Worm (Caenorhabditis elegans) whole organism, L4 larva: ENCODE data around the gene spp-18.

ENCODE experiments used
- D1046.2 ChIP-seq: fragments of 200-800 bp; sonication (Bioruptor generic); IDR thresholded peaks from 2 replicates; pipeline ENCODE4 v1.3.6; 2022; ENCODE audit warnings: missing genetic modification characterization, missing compliant biosample characterization
- F44E2.7 ChIP-seq: fragments of 200-800 bp; sonication (Bioruptor generic); IDR thresholded peaks from 2 replicates; pipeline ENCODE4 v2.1.2; 2022; ENCODE audit warnings: missing genetic modification characterization, missing compliant biosample characterization
- ZK546.5 ChIP-seq, 2 experiments: sonication (generic microtip); optimal IDR thresholded peaks; 2 replicates each; lab custom pipeline; 2017; ENCODE audit warnings: missing biosample characterization in 2 of 2, missing genetic modification characterization in 2 of 2
- aly-2 ChIP-seq: sonication (generic microtip); optimal IDR thresholded peaks from 2 replicates; lab custom pipeline; 2018; ENCODE audit warnings: missing biosample characterization, missing genetic modification characterization
- ceh-32 ChIP-seq: sonication (generic microtip); optimal IDR thresholded peaks from 2 replicates; lab custom pipeline; 2016; ENCODE audit warnings: mild to moderate bottlenecking, missing genetic modification characterization, missing compliant biosample characterization; ENCODE audit not compliant: poor library complexity
- egl-27 ChIP-seq: sonication (generic microtip); optimal IDR thresholded peaks from 3 replicates; lab custom pipeline; 2017; ENCODE audit warnings: missing biosample characterization, missing genetic modification reagents, missing genetic modification characterization
- mdl-1 ChIP-seq, 2 experiments: fragments of 150-350 bp in 1 of 2; sonication (generic microtip) in 1 of 2; optimal IDR thresholded peaks; 2 replicates each; lab custom pipeline; 2014 to 2017; ENCODE audit warnings: missing biosample characterization in 2 of 2, missing genetic modification characterization in 2 of 2
- mxl-2 ChIP-seq: fragments of 200-800 bp; sonication (Bioruptor generic); conservative IDR thresholded peaks from 2 replicates; pipeline ENCODE4 v1.3.6; 2022; ENCODE audit warnings: missing genetic modification reagents, missing genetic modification characterization, missing compliant biosample characterization
- nhr-11 ChIP-seq: fragments of 150-350 bp; optimal IDR thresholded peaks from 2 replicates; lab custom pipeline; 2014; ENCODE audit warnings: missing biosample characterization, missing genetic modification characterization
- nhr-28 ChIP-seq: fragments of 150-350 bp; optimal IDR thresholded peaks from 2 replicates; lab custom pipeline; 2014; ENCODE audit warnings: missing biosample characterization, missing genetic modification characterization
- nhr-77 ChIP-seq: fragments of 150-350 bp; optimal IDR thresholded peaks from 2 replicates; lab custom pipeline; 2014; ENCODE audit warnings: missing biosample characterization, missing genetic modification characterization
- pha-4 ChIP-seq, 2 experiments: fragments of 150-350 bp in 1 of 2; fragments of 200-800 bp in 1 of 2; sonication (Bioruptor generic) in 1 of 2; IDR thresholded peaks in 1 of 2; optimal IDR thresholded peaks in 1 of 2; 2 replicates each; pipeline versions ENCODE4 v1.3.6 to Lab custom; 2014 to 2022; ENCODE audit warnings: missing genetic modification characterization in 2 of 2, missing genetic modification reagents in 2 of 2, missing biosample characterization in 1 of 2, missing compliant biosample characterization in 1 of 2
- skn-1 ChIP-seq: fragments of 150-350 bp; optimal IDR thresholded peaks from 2 replicates; lab custom pipeline; 2014; ENCODE audit warnings: missing biosample characterization, missing genetic modification characterization

- no peak for TF ChIP-seq skn-1 (tag; lab: Kevin White, UChicago)
- TF ChIP-seq ceh-32 = no peak
- TF ChIP-seq nhr-11 (tag; lab: Kevin White, UChicago) = no peak
- TF ChIP-seq mdl-1 (tag; optimal IDR thresholded peaks at IDR 0.05; lab: Kevin White, UChicago) = no peak
- TF ChIP-seq mxl-2 (GFP tag; lab: Robert Waterston, UW) = no peak
- TF ChIP-seq aly-2 (tag; lab: Kevin White, UChicago) = no peak
- TF ChIP-seq nhr-28 (tag; lab: Kevin White, UChicago) = no peak
- TF ChIP-seq ZK546.5 (tag; optimal IDR thresholded peaks at IDR 0.05; lab: Kevin White, UChicago) = no peak
- no peak for TF ChIP-seq F44E2.7 (GFP tag; lab: Robert Waterston, UW)
- TF ChIP-seq nhr-77 (tag; lab: Kevin White, UChicago) = no peak
- no peak for TF ChIP-seq pha-4 (GFP tag; IDR thresholded peaks at IDR 0.05; lab: Robert Waterston, UW)
- TF ChIP-seq pha-4 (tag; optimal IDR thresholded peaks at IDR 0.05; lab: Kevin White, UChicago) = no peak
- TF ChIP-seq egl-27 (tag; lab: Kevin White, UChicago) = no peak
- no peak for TF ChIP-seq D1046.2
Observed at ce11 chrIV:9633889-9634288, 40.4 kb downstream of the spp-18 start.
